Fruit fly (Drosophila melanogaster): Measurements from ENCODE around the gene CG6040.

dm6 chr3R:19067876-19068406 is 28.8 kb upstream of the CG6040 start:
- TF ChIP-seq HLH106 (tag; optimal IDR thresholded peaks at IDR 0.05) (no peak), woc (GFP tag; optimal IDR thresholded peaks at IDR 0.05) (no peak), N (GFP tag; optimal IDR thresholded peaks at IDR 0.05) (no peak), brk (GFP tag; optimal IDR thresholded peaks at IDR 0.05) (no peak), ey (GFP tag; optimal IDR thresholded peaks at IDR 0.05) (no peak), Hr78 (GFP tag; optimal IDR thresholded peaks at IDR 0.05) (no peak), psq (GFP tag; optimal IDR thresholded peaks at IDR 0.05) (no peak)
